Worm (Caenorhabditis elegans) whole organism, L4 larva: Measurements from ENCODE around the gene gcy-5.

Source experiments
- arid-1 ChIP-seq: fragments of 200-800 bp; sonication (Bioruptor generic); conservative IDR thresholded peaks from 2 replicates; pipeline ENCODE4 v1.3.6; 2022; ENCODE audit warnings: missing genetic modification reagents, missing genetic modification characterization, missing compliant biosample characterization
- fkh-10 ChIP-seq: fragments of 150-350 bp; optimal IDR thresholded peaks from 2 replicates; lab custom pipeline; 2014; ENCODE audit warnings: missing biosample characterization, missing genetic modification reagents, missing genetic modification characterization
- lir-3 ChIP-seq: sonication (generic microtip); optimal IDR thresholded peaks from 2 replicates; lab custom pipeline; 2016; ENCODE audit warnings: mild to moderate bottlenecking, missing genetic modification characterization, missing compliant biosample characterization
- nhr-25 ChIP-seq: sonication (generic microtip); optimal IDR thresholded peaks from 2 replicates; lab custom pipeline; 2017; ENCODE audit warnings: missing genetic modification characterization, mild to moderate bottlenecking, missing compliant biosample characterization, antibody characterized with exemption, moderate library complexity, borderline replicate concordance; ENCODE audit not compliant: insufficient read depth
- nhr-76 ChIP-seq: fragments of 150-350 bp; optimal IDR thresholded peaks from 2 replicates; lab custom pipeline; 2014; ENCODE audit warnings: missing biosample characterization, missing genetic modification characterization
- pqm-1 ChIP-seq: sonication (generic microtip); optimal IDR thresholded peaks from 2 replicates; lab custom pipeline; 2017; ENCODE audit warnings: missing biosample characterization, missing genetic modification characterization

DNA sequence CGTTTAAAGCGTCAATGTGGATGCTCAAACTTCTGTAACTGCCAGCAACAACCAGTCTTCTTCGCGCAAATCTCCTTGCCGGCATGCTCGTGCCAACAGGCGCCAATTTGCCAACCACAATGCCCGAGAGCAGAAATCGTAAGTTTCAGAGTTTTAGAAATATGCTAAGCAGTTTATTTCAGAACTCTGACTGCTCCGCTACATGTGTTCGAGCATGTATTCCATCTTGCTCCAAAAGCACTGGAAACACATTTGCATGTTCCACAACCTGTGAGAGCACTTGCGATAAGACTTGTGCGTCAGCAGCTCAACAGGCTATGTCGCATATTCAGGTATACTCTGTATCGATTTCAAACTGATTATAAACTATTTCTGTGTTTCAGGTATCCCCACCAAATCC lies 13.7 kb upstream of the gcy-5 start:
- TF ChIP-seq fkh-10 (GFP tag; lab: Kevin White, UChicago) (no peak), lir-3 (tag; lab: Kevin White, UChicago) (no peak), pqm-1 (tag; lab: Kevin White, UChicago) (no peak), nhr-25 (tag; lab: Kevin White, UChicago) (no peak), nhr-76 (no peak), arid-1 (GFP tag; lab: Robert Waterston, UW) (no peak)
